Fruit fly (Drosophila melanogaster): ENCODE measurements around the gene Zmynd8.

The Zmynd8 gene

dm6 chr3R:31632316-31632715, 36.9 kb upstream of the Zmynd8 start (continued):
- TF ChIP-seq hbn (GFP tag; IDR thresholded peaks at IDR 0.05; ENCODE audit: partially characterized antibody) (no peak), dmrt11E (tag; optimal IDR thresholded peaks at IDR 0.05) (no peak), CG17612 (GFP tag; IDR thresholded peaks at IDR 0.05) (no peak), wor (GFP tag; IDR thresholded peaks at IDR 0.05) (no peak), schlank (tag; optimal IDR thresholded peaks at IDR 0.05) (no peak), Ptx1 (GFP tag; IDR thresholded peaks at IDR 0.05) (0 out of 2 replicates have a peak, but pooled peaks have one; percentile 26), CG7839 (tag; optimal IDR thresholded peaks at IDR 0.05) (peak; percentile 19), cg (GFP tag; optimal IDR thresholded peaks at IDR 0.05) (no peak), CG12769 (tag; optimal IDR thresholded peaks at IDR 0.05) (no peak), bab2 (GFP tag; optimal IDR thresholded peaks at IDR 0.05) (no peak), Fer2 (tag; optimal IDR thresholded peaks at IDR 0.05) (no peak), dpn (GFP tag; optimal IDR thresholded peaks at IDR 0.05) (peak in 1 of 2 experiments; percentile 36), gsb-n (tag; optimal IDR thresholded peaks at IDR 0.05) (no peak), Usf (GFP tag; optimal IDR thresholded peaks at IDR 0.05) (no peak), CG17912 (GFP tag; optimal IDR thresholded peaks at IDR 0.05) (no peak), E2f1 (GFP tag; IDR thresholded peaks at IDR 0.05) (no peak), CG2116 (GFP tag; optimal IDR thresholded peaks at IDR 0.05) (no peak), CG3726 (GFP tag; IDR thresholded peaks at IDR 0.05) (no peak), CG11247 (GFP tag; IDR thresholded peaks at IDR 0.05) (no peak), Kr (GFP tag; optimal IDR thresholded peaks at IDR 0.05) (no peak), Mes4 (GFP tag; optimal IDR thresholded peaks at IDR 0.05) (no peak), CG3995 (GFP tag; optimal IDR thresholded peaks at IDR 0.05) (no peak), dm (GFP tag; optimal IDR thresholded peaks at IDR 0.05) (no peak), BEAF-32 (GFP tag; optimal IDR thresholded peaks at IDR 0.05) (no peak), ftz-f1 (GFP tag; optimal IDR thresholded peaks at IDR 0.05) (no peak), CG10147 (GFP tag; optimal IDR thresholded peaks at IDR 0.05) (no peak), CG17328 (GFP tag; IDR thresholded peaks at IDR 0.05) (0 out of 2 replicates have a peak, but pooled peaks have one; percentile 25), CG11093 (GFP tag; IDR thresholded peaks at IDR 0.05) (no peak), Fer1 (GFP tag; optimal IDR thresholded peaks at IDR 0.05) (no peak), MTF-1 (GFP tag; optimal IDR thresholded peaks at IDR 0.05; ENCODE audit: borderline replicate concordance) (no peak), CG31224 (GFP tag; IDR thresholded peaks at IDR 0.05) (no peak), Atf3 (GFP tag; optimal IDR thresholded peaks at IDR 0.05) (no peak), phol (tag; optimal IDR thresholded peaks at IDR 0.05) (peak; percentile 29), sqz (GFP tag; optimal IDR thresholded peaks at IDR 0.05) (no peak), dysf (GFP tag; IDR thresholded peaks at IDR 0.05) (0 out of 3 replicates have a peak, but pooled peaks have one; percentile 40), CG6654 (GFP tag; optimal IDR thresholded peaks at IDR 0.05) (no peak), PHDP (tag; optimal IDR thresholded peaks at IDR 0.05) (peak; percentile 24), CTCF (GFP tag; optimal IDR thresholded peaks at IDR 0.05) (no peak), CG6175 (GFP tag; IDR thresholded peaks at IDR 0.05) (no peak), h (optimal IDR thresholded peaks at IDR 0.05) (no peak), zen (tag; optimal IDR thresholded peaks at IDR 0.05) (no peak), trem (tag; optimal IDR thresholded peaks at IDR 0.05) (no peak), CG7786 (GFP tag; optimal IDR thresholded peaks at IDR 0.05) (no peak), exex (tag; optimal IDR thresholded peaks at IDR 0.05) (no peak), Gug (GFP tag; IDR thresholded peaks at IDR 0.05) (no peak; the same call in 3 of the 4 replicates), Ravus (GFP tag; IDR thresholded peaks at IDR 0.05) (no peak), CG3838 (GFP tag; optimal IDR thresholded peaks at IDR 0.05) (no peak), ap (GFP tag; IDR thresholded peaks at IDR 0.05) (no peak), CG7357 (GFP tag; IDR thresholded peaks at IDR 0.05) (no peak), Taf1 (GFP tag; IDR thresholded peaks at IDR 0.05) (no peak), Hmx (GFP tag; optimal IDR thresholded peaks at IDR 0.05) (no peak), Dip3 (GFP tag; optimal IDR thresholded peaks at IDR 0.05) (no peak), CG2678 (tag; optimal IDR thresholded peaks at IDR 0.05) (peak; percentile 5)

All from whole organism, embryonic.